Worm (Caenorhabditis elegans): Measurements from ENCODE around the gene mom-2.

mom-2 gene

DNA sequence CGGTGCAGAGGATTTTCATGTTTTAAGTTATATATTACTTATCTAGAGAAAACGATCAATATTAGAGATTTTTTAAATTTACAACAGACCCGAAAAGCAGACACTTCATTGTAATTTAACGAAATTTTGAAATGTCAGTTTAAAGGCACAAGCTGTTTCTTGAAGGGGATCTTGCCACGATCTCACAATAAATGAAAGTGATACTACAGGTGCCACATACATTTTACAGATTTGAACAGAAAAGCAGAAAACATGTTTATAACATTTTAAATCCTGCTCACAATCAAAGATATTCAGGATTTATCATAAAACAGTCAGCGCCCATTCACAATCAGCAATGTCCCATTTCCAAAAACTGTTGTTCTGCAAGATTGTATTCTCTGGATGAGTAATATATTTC is 5.8 kb upstream of the mom-2 start:
- TF ChIP-seq F23B12.7 (tag; optimal IDR thresholded peaks at IDR 0.05; ENCODE audit: insufficient read depth) = no peak
- no peak for TF ChIP-seq egrh-3 (GFP tag; IDR thresholded peaks at IDR 0.05)
- no peak for TF ChIP-seq madf-6 (GFP tag; IDR thresholded peaks at IDR 0.05)
- no peak for TF ChIP-seq let-607 (tag; optimal IDR thresholded peaks at IDR 0.05)
- no peak for TF ChIP-seq snpc-1.3 (tag; optimal IDR thresholded peaks at IDR 0.05; ENCODE audit: insufficient read depth)
- no peak for TF ChIP-seq ama-1 (optimal IDR thresholded peaks at IDR 0.05)
- TF ChIP-seq ama-1 (GFP tag; optimal IDR thresholded peaks at IDR 0.05) = no peak
- TF ChIP-seq T26A5.8 (tag; optimal IDR thresholded peaks at IDR 0.05) = no peak

DNA sequence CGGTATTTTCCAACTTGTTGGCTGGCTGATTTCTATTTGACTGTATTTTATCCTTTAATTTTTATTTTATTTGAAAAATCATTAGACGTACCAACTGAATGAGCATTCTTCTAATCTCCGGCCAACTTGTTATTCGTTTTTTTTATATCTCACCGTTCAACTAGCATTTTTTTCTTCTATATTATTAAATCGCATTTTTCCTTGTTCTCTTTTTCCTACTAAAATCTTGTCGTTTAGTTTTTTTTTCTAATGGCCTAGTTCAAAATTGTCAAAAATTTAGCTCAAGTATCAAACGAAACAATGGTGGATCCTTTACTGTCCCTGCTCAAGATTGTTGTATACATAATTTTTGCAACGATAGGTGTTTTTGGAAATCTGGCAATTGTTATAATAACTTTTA is 4.4 kb upstream of the mom-2 start, which contains the start of gene srsx-22:
Gene srsx-22 (plus strand): TSS at position 301 of the 400 bp plus-strand sequence.
- TF ChIP-seq hmg-1.2 (GFP tag; IDR thresholded peaks at IDR 0.05) (no peak), ZK185.1 (tag; optimal IDR thresholded peaks at IDR 0.05; ENCODE audit: poor library complexity, severe bottlenecking) (no peak), unc-62 (GFP tag; optimal IDR thresholded peaks at IDR 0.05) (no peak), snpc-1.3 (tag; optimal IDR thresholded peaks at IDR 0.05; ENCODE audit: insufficient read depth) (no peak), chd-7 (tag; optimal IDR thresholded peaks at IDR 0.05) (no peak), F22D6.2 (tag; optimal IDR thresholded peaks at IDR 0.05) (no peak), Y67H2A.10 (GFP tag; conservative IDR thresholded peaks at IDR 0.05) (no peak)

DNA sequence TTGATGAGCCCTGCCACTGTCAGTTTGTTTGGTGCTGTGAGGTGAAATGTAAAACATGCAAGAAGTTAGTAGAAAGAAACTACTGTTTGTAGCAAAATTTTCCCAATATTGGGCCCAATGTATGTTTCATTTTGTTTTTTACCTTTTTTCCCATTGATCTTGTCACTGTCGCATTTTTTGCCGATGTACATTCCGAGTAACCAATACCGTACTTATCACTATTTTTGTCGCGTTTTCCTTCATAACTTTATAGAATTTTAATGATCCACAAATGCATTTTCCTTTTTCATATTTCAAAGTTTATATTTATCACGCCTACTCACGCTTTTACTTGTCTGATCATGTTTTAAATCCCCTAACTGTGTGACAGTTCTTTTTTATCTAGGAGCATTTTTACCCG is 2.0 kb downstream of the mom-2 start:
- TF ChIP-seq repo-1 (tag; optimal IDR thresholded peaks at IDR 0.05) = no peak
- TF ChIP-seq madf-6 (GFP tag; IDR thresholded peaks at IDR 0.05) = peak; percentile 19; the same call in 1 of the 2 replicates
- TF ChIP-seq lin-54 (GFP tag; optimal IDR thresholded peaks at IDR 0.05) = peak; percentile 14
- no peak for TF ChIP-seq lin-35 (GFP tag; optimal IDR thresholded peaks at IDR 0.05)
- TF ChIP-seq Y95B8A.8 (GFP tag; IDR thresholded peaks at IDR 0.05) = no peak
- TF ChIP-seq F37B4.10 (GFP tag; IDR thresholded peaks at IDR 0.05) = no peak
- TF ChIP-seq ztf-18 (tag; optimal IDR thresholded peaks at IDR 0.05) = peak; percentile 25
- TF ChIP-seq ceh-40 (GFP tag; IDR thresholded peaks at IDR 0.05) = no peak
- TF ChIP-seq F57C9.4 (tag; optimal IDR thresholded peaks at IDR 0.05) = no peak
- TF ChIP-seq F33H1.4 (GFP tag; IDR thresholded peaks at IDR 0.05) = no peak
- no peak for TF ChIP-seq attf-3 (GFP tag; conservative IDR thresholded peaks at IDR 0.05)
- TF ChIP-seq sea-2 (GFP tag; IDR thresholded peaks at IDR 0.05) = no peak
- TF ChIP-seq hrde-1 (tag; optimal IDR thresholded peaks at IDR 0.05; ENCODE audit: borderline replicate concordance) = peak; percentile 39
- no peak for TF ChIP-seq ekl-4 (GFP tag; IDR thresholded peaks at IDR 0.05)
- TF ChIP-seq F39B2.1 (GFP tag; IDR thresholded peaks at IDR 0.05) = no peak
- TF ChIP-seq snpc-4 (GFP tag; optimal IDR thresholded peaks at IDR 0.05) = no peak
- peak in 1 of 4 experiments; percentile 35 for TF ChIP-seq snpc-4 (tag; optimal IDR thresholded peaks at IDR 0.05)
- TF ChIP-seq cebp-1 (GFP tag; IDR thresholded peaks at IDR 0.05) = no peak
- no peak for TF ChIP-seq cebp-1 (tag; optimal IDR thresholded peaks at IDR 0.05)
- no peak for TF ChIP-seq hlh-26 (GFP tag; conservative IDR thresholded peaks at IDR 0.05)
- TF ChIP-seq lir-1 (GFP tag; conservative IDR thresholded peaks at IDR 0.05) = no peak
- no peak for TF ChIP-seq F52B5.7 (tag; optimal IDR thresholded peaks at IDR 0.05)
- TF ChIP-seq B0019.2 (GFP tag; conservative IDR thresholded peaks at IDR 0.05) = no peak

- TF ChIP-seq zim-3 (tag; optimal IDR thresholded peaks at IDR 0.05) = no peak
- no peak for TF ChIP-seq ceh-79 (tag; optimal IDR thresholded peaks at IDR 0.05)
- no peak for TF ChIP-seq dpff-1 (tag; optimal IDR thresholded peaks at IDR 0.05)
- no peak for TF ChIP-seq T26A5.8 (tag; optimal IDR thresholded peaks at IDR 0.05)
- TF ChIP-seq hmg-1.2 (GFP tag; IDR thresholded peaks at IDR 0.05) = no peak
Measured at ce11 chrV:8358702-8359101, 2.9 kb downstream of the mom-2 start.

All from whole organism, young adult.